Worm (Caenorhabditis elegans) whole organism, L4/young adult: ENCODE results near the gene lgc-47.

Experiments used
- W03F9.2 ChIP-seq: fragments of 150-350 bp; optimal IDR thresholded peaks from 2 replicates; lab custom pipeline; 2014; ENCODE audit warnings: missing biosample characterization, missing genetic modification characterization
- dao-5 ChIP-seq: sonication (generic microtip); optimal IDR thresholded peaks from 2 replicates; lab custom pipeline; 2016; ENCODE audit warnings: missing genotype, missing genetic modification characterization, moderate library complexity, missing compliant biosample characterization
- him-1 ChIP-seq: sonication (generic microtip); optimal IDR thresholded peaks from 2 replicates; lab custom pipeline; 2016; ENCODE audit warnings: missing genotype, missing genetic modification reagents, missing genetic modification characterization, missing compliant biosample characterization

DNA sequence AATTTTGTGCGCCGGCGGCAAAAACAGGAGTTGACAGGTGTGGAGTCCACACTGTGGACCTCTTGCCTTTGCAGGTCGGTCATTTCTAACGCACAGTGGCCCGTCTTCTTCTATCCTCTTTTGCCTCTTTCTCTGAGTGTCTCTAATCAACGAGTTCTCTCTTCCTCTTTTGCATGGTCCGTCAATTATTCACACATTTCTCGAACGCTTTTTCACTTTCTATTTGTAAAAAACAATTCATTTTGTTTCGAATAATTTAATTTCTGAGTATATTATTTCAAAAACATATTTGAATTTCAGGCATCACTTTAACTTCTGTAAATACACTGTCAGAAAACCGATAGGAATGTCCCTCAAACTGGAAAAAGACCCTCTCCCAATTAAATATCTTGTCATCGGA is 50.5 kb downstream of the lgc-47 start, which contains the start of gene T09B9.1:
- TF ChIP-seq him-1 (tag; lab: Kevin White, UChicago) (no peak), W03F9.2 (tag; lab: Kevin White, UChicago) (no peak), dao-5 (no peak)
